Worm (Caenorhabditis elegans) whole organism, L1 larva: Measurements from ENCODE around the gene clec-40.
A peak's percentile ranks its signal among the peaks of the same experiment; 100 is the strongest.

ENCODE experiments used
- C16A3.4 ChIP-seq: fragments of 150-350 bp; optimal IDR thresholded peaks from 2 replicates; lab custom pipeline; 2014; ENCODE audit warnings: missing biosample characterization, missing genetic modification characterization
- F16B12.6 ChIP-seq: fragments of 150-350 bp; optimal IDR thresholded peaks from 2 replicates; lab custom pipeline; 2014; ENCODE audit warnings: missing biosample characterization, missing genetic modification characterization
- aha-1 ChIP-seq: fragments of 150-350 bp; optimal IDR thresholded peaks from 2 replicates; lab custom pipeline; 2014; ENCODE audit warnings: missing biosample characterization, missing genetic modification characterization
- alr-1 ChIP-seq: fragments of 200-800 bp; sonication (Bioruptor generic); optimal IDR thresholded peaks from 2 replicates; lab custom pipeline; 2018; ENCODE audit warnings: borderline replicate concordance, mild to moderate bottlenecking, missing genetic modification characterization, missing compliant biosample characterization
- aly-2 ChIP-seq: fragments of 150-350 bp; optimal IDR thresholded peaks from 2 replicates; lab custom pipeline; 2014; ENCODE audit warnings: missing biosample characterization, missing genetic modification characterization
- blmp-1 ChIP-seq: fragments of 150-350 bp; optimal IDR thresholded peaks from 2 replicates; lab custom pipeline; 2014; ENCODE audit warnings: missing biosample characterization, missing genetic modification characterization
- ceh-63 ChIP-seq: fragments of 200-800 bp; sonication (Bioruptor generic); optimal IDR thresholded peaks from 2 replicates; lab custom pipeline; 2018; ENCODE audit warnings: mild to moderate bottlenecking, missing genetic modification characterization, missing compliant biosample characterization
- ceh-90 ChIP-seq: sonication (generic microtip); optimal IDR thresholded peaks from 2 replicates; lab custom pipeline; 2016; ENCODE audit warnings: missing genetic modification characterization, missing compliant biosample characterization
- dsc-1 ChIP-seq: sonication (generic microtip); optimal IDR thresholded peaks from 2 replicates; lab custom pipeline; 2016; ENCODE audit warnings: mild to moderate bottlenecking, missing genetic modification characterization, missing compliant biosample characterization
- efl-1 ChIP-seq, 4 experiments: fragments of 150-350 bp; optimal IDR thresholded peaks in 3 of 4; peaks in 1 of 4; 1 replicate in 1 of 4; 2 replicates in 3 of 4; lab custom pipeline; 2014; ENCODE audit warnings: missing biosample characterization in 2 of 4, missing genetic modification characterization in 2 of 4, missing genetic modification reagents in 2 of 4
- egl-27 ChIP-seq, 2 experiments: fragments of 150-350 bp in 1 of 2; sonication (generic microtip); optimal IDR thresholded peaks; 3 replicates each; lab custom pipeline; 2017 to 2018; ENCODE audit warnings: missing biosample characterization in 2 of 2, missing genetic modification characterization in 2 of 2, missing genetic modification reagents in 2 of 2
- elt-2 ChIP-seq: sonication (generic microtip); optimal IDR thresholded peaks from 2 replicates; lab custom pipeline; 2016; ENCODE audit warnings: missing genetic modification characterization, mild to moderate bottlenecking, inconsistent platforms, missing compliant biosample characterization, missing genetic modification reagents
- elt-3 ChIP-seq, 6 experiments: fragments of 150-350 bp in 1 of 6; sonication (generic microtip); optimal IDR thresholded peaks; 2 replicates each; lab custom pipeline; 2017 to 2018; ENCODE audit warnings: missing biosample characterization in 6 of 6, missing genetic modification characterization in 6 of 6, inconsistent platforms in 1 of 6
- ets-5 ChIP-seq: fragments of 200-800 bp; sonication (Bioruptor generic); IDR thresholded peaks from 2 replicates; pipeline ENCODE4 v1.3.6; 2022; ENCODE audit warnings: missing genetic modification characterization, missing compliant biosample characterization
- hlh-4 ChIP-seq: sonication (generic microtip); optimal IDR thresholded peaks from 2 replicates; lab custom pipeline; 2016; ENCODE audit warnings: mild to moderate bottlenecking, missing genetic modification characterization, missing compliant biosample characterization
- jun-1 ChIP-seq: fragments of 150-350 bp; optimal IDR thresholded peaks from 2 replicates; lab custom pipeline; 2014; ENCODE audit warnings: missing biosample characterization, missing genetic modification reagents, missing genetic modification characterization
- lin-15B ChIP-seq: fragments of 150-350 bp; sonication (generic microtip); optimal IDR thresholded peaks from 3 replicates; lab custom pipeline; 2014; ENCODE audit warnings: missing biosample characterization, missing genetic modification characterization
- lin-35 ChIP-seq, 2 experiments: fragments of 150-350 bp; optimal IDR thresholded peaks; 2 replicates each; lab custom pipeline; 2014; ENCODE audit warnings: missing biosample characterization in 2 of 2, missing genetic modification characterization in 2 of 2, missing genetic modification reagents in 2 of 2
- lin-39 ChIP-seq: fragments of 150-350 bp; optimal IDR thresholded peaks from 2 replicates; lab custom pipeline; 2014; ENCODE audit warnings: missing biosample characterization, missing genetic modification reagents, missing genetic modification characterization
- lir-3 ChIP-seq: sonication (generic microtip); optimal IDR thresholded peaks from 2 replicates; lab custom pipeline; 2016; ENCODE audit warnings: mild to moderate bottlenecking, missing genetic modification characterization, moderate library complexity, missing compliant biosample characterization; ENCODE audit not compliant: poor library complexity
- lsy-2 ChIP-seq, 2 experiments: fragments of 150-350 bp; optimal IDR thresholded peaks; 2 replicates each; lab custom pipeline; 2014; ENCODE audit warnings: missing biosample characterization in 2 of 2, missing genetic modification characterization in 2 of 2
- mef-2 ChIP-seq: fragments of 150-350 bp; optimal IDR thresholded peaks from 2 replicates; lab custom pipeline; 2014; ENCODE audit warnings: missing biosample characterization, missing genetic modification characterization
- mep-1 ChIP-seq: fragments of 150-350 bp; optimal IDR thresholded peaks from 2 replicates; lab custom pipeline; 2014; ENCODE audit warnings: missing biosample characterization, missing genetic modification characterization
- nhr-12 ChIP-seq: sonication (generic microtip); optimal IDR thresholded peaks from 2 replicates; lab custom pipeline; 2017; ENCODE audit warnings: missing biosample characterization, missing genetic modification characterization
- nhr-19 ChIP-seq: fragments of 200-800 bp; sonication (Bioruptor generic); conservative IDR thresholded peaks from 2 replicates; pipeline ENCODE4 v1.3.6; 2022; ENCODE audit warnings: missing genetic modification characterization, missing compliant biosample characterization
- nhr-20 ChIP-seq: sonication (generic microtip); optimal IDR thresholded peaks from 2 replicates; lab custom pipeline; 2016; ENCODE audit warnings: mild to moderate bottlenecking, missing genetic modification characterization, missing compliant biosample characterization
- nhr-237 ChIP-seq: fragments of 150-350 bp; optimal IDR thresholded peaks from 2 replicates; lab custom pipeline; 2014; ENCODE audit warnings: missing biosample characterization, missing genetic modification characterization
- nhr-28 ChIP-seq: fragments of 150-350 bp; optimal IDR thresholded peaks from 2 replicates; lab custom pipeline; 2014; ENCODE audit warnings: missing biosample characterization, missing genetic modification characterization
- nhr-47 ChIP-seq: sonication (generic microtip); optimal IDR thresholded peaks from 2 replicates; lab custom pipeline; 2016; ENCODE audit warnings: mild to moderate bottlenecking, missing genetic modification characterization, moderate library complexity, missing compliant biosample characterization
- nhr-71 ChIP-seq: sonication (generic microtip); optimal IDR thresholded peaks from 2 replicates; lab custom pipeline; 2016; ENCODE audit warnings: mild to moderate bottlenecking, missing genetic modification characterization, moderate library complexity, missing compliant biosample characterization
- nhr-76 ChIP-seq: sonication (generic microtip); optimal IDR thresholded peaks from 2 replicates; lab custom pipeline; 2017; ENCODE audit warnings: missing biosample characterization, missing genetic modification characterization
- nhr-77 ChIP-seq: fragments of 150-350 bp; optimal IDR thresholded peaks from 2 replicates; lab custom pipeline; 2014; ENCODE audit warnings: missing biosample characterization, missing genetic modification characterization
- nhr-84 ChIP-seq: sonication (generic microtip); optimal IDR thresholded peaks from 2 replicates; lab custom pipeline; 2017; ENCODE audit warnings: missing biosample characterization, missing genetic modification characterization
- nhr-90 ChIP-seq: sonication (generic microtip); optimal IDR thresholded peaks from 2 replicates; lab custom pipeline; 2016; ENCODE audit warnings: mild to moderate bottlenecking, missing genetic modification characterization, missing compliant biosample characterization; ENCODE audit not compliant: poor library complexity
- pag-3 ChIP-seq: sonication (generic microtip); optimal IDR thresholded peaks from 2 replicates; lab custom pipeline; 2017; ENCODE audit warnings: missing genetic modification characterization, mild to moderate bottlenecking, missing compliant biosample characterization, antibody characterized with exemption, borderline replicate concordance; ENCODE audit not compliant: insufficient read depth
- pax-3 ChIP-seq: fragments of 200-800 bp; sonication (Bioruptor generic); optimal IDR thresholded peaks from 2 replicates; lab custom pipeline; 2018; ENCODE audit warnings: mild to moderate bottlenecking, missing genetic modification characterization, moderate library complexity, missing compliant biosample characterization
- rnt-1 ChIP-seq: sonication (generic microtip); optimal IDR thresholded peaks from 2 replicates; lab custom pipeline; 2016; ENCODE audit warnings: mild to moderate bottlenecking, missing genetic modification characterization, moderate library complexity, missing compliant biosample characterization
- skn-1 ChIP-seq: fragments of 150-350 bp; optimal IDR thresholded peaks from 2 replicates; lab custom pipeline; 2014; ENCODE audit warnings: missing biosample characterization, missing genetic modification characterization
- snpc-4 ChIP-seq: fragments of 150-350 bp; optimal IDR thresholded peaks from 2 replicates; lab custom pipeline; 2014; ENCODE audit warnings: missing biosample characterization, missing genetic modification characterization
- sup-37 ChIP-seq: fragments of 200-800 bp; sonication (Bioruptor generic); optimal IDR thresholded peaks from 2 replicates; lab custom pipeline; 2018; ENCODE audit warnings: mild to moderate bottlenecking, missing genetic modification characterization, missing compliant biosample characterization
- tbx-2 ChIP-seq: sonication (generic microtip); optimal IDR thresholded peaks from 2 replicates; lab custom pipeline; 2016; ENCODE audit warnings: missing genetic modification characterization, missing compliant biosample characterization
- tlp-1 ChIP-seq: fragments of 150-350 bp; optimal IDR thresholded peaks from 2 replicates; lab custom pipeline; 2014; ENCODE audit warnings: missing biosample characterization, missing genetic modification characterization
- unc-86 ChIP-seq: sonication (generic microtip); optimal IDR thresholded peaks from 2 replicates; lab custom pipeline; 2016; ENCODE audit warnings: missing genetic modification characterization, missing compliant biosample characterization
- unc-98 ChIP-seq: fragments of 200-800 bp; sonication (Bioruptor generic); IDR thresholded peaks from 2 replicates; pipeline ENCODE4 v1.3.6; 2022; ENCODE audit warnings: missing genetic modification characterization, missing compliant biosample characterization
- vab-15 ChIP-seq: sonication (generic microtip); optimal IDR thresholded peaks from 2 replicates; lab custom pipeline; 2017; ENCODE audit warnings: missing genotype, mild to moderate bottlenecking, missing genetic modification characterization, missing compliant biosample characterization
- xbp-1 ChIP-seq: sonication (generic microtip); optimal IDR thresholded peaks from 2 replicates; lab custom pipeline; 2016; ENCODE audit warnings: missing genetic modification characterization, missing compliant biosample characterization
- zag-1 ChIP-seq: fragments of 150-350 bp; optimal IDR thresholded peaks from 2 replicates; lab custom pipeline; 2014; ENCODE audit warnings: missing biosample characterization, missing genetic modification characterization
- zip-4 ChIP-seq: fragments of 200-800 bp; sonication (Bioruptor generic); optimal IDR thresholded peaks from 2 replicates; lab custom pipeline; 2018; ENCODE audit warnings: mild to moderate bottlenecking, missing genetic modification characterization, moderate library complexity, missing compliant biosample characterization
- ztf-11 ChIP-seq, 2 experiments: sonication (generic microtip); optimal IDR thresholded peaks; 2 replicates each; lab custom pipeline; 2016 to 2017; ENCODE audit warnings: missing genetic modification characterization in 2 of 2, missing biosample characterization in 1 of 2, missing compliant biosample characterization in 1 of 2

clec-40 gene

DNA sequence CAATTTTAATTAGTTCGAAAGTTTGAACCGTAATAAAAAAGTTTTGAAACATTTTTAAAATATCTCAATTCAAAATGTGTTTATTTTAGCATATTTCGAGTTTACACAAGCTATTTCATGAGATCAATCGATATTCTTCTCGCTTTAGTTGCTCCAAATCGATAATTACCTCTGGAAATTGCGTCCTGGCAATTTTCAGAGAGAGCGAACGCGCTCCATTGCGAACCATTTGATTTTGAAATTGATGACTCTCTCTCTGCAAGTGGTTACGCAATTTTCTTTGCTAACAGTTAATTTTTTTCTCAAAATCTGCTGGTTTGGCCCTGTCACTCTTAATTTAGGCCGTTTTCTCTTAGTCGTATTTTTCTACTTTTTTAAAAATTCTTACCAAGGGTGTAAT, 40.4 kb downstream of the clec-40 start:
- TF ChIP-seq zag-1 (tag; lab: Kevin White, UChicago) = no peak
- no peak for TF ChIP-seq pag-3 (tag; lab: Kevin White, UChicago)
- peak in 1 of 2 experiments; percentile 12 for TF ChIP-seq lin-35 (GFP tag; optimal IDR thresholded peaks at IDR 0.05; lab: Kevin White, UChicago)

DNA sequence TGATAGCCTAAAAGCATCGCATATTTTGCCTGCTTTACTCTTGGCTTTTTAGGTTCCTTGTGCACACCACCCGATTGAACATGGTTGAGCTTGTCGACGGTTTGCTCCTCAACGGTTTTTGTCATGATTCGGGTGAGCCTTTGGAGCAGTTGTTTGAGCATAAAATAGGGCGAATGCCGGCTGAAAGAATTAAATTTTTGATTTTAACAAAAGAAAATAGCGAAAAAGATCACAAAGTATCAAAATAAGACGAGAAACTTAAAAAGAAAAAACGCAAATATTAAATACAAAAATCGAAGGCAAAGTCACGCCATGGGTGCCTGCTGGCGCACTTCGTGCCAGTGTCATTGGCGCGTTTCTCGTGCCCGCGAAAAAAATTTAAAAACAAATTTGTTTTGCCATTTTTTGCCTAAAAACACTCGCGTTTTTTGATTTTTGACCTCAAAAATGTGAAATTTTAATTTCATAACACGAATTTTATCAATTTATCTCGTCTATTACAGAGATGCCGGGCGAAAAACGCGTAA, 46.0 kb downstream of the clec-40 start, which contains the start of the genes ctps-1 and pus-1:
Gene ctps-1 (plus strand): TSS at position 51 of the 527 bp plus-strand sequence.
Gene pus-1 (minus strand): TSS at position 125 of the 527 bp plus-strand sequence.
- peak; percentile 40 for TF ChIP-seq aly-2 (tag; lab: Kevin White, UChicago)
- TF ChIP-seq dsc-1 (tag; lab: Kevin White, UChicago) = peak; percentile 72
- peak; percentile 67 for TF ChIP-seq lin-39 (tag; lab: Kevin White, UChicago)
- peak; percentile 75 to 81 for TF ChIP-seq efl-1 (optimal IDR thresholded peaks at IDR 0.05; lab: Kevin White, UChicago)
- TF ChIP-seq efl-1 (GFP tag; optimal IDR thresholded peaks at IDR 0.05 in 1 of 2; lab: Kevin White, UChicago) = peak; percentile 82 to 98
- no peak for TF ChIP-seq tlp-1 (tag; lab: Kevin White, UChicago)
- no peak for TF ChIP-seq nhr-84 (tag; lab: Kevin White, UChicago)
- TF ChIP-seq rnt-1 = no peak
- peak; percentile 87 for TF ChIP-seq nhr-47
- peak in 1 of 2 experiments; percentile 19 for TF ChIP-seq ztf-11 (tag; optimal IDR thresholded peaks at IDR 0.05; lab: Kevin White, UChicago)
- TF ChIP-seq aha-1 = peak; percentile 41
- TF ChIP-seq lir-3 (tag; lab: Kevin White, UChicago) = no peak
- TF ChIP-seq unc-98 (GFP tag; lab: Robert Waterston, UW) = no peak
- peak; percentile 63 for TF ChIP-seq xbp-1
- no peak for TF ChIP-seq sup-37 (GFP tag; lab: Kevin White, UChicago)
- peak; percentile 9 for TF ChIP-seq nhr-77 (tag; lab: Kevin White, UChicago)
- no peak for TF ChIP-seq ceh-63 (GFP tag; lab: Kevin White, UChicago)
- no peak for TF ChIP-seq nhr-237
- peak; percentile 33 for TF ChIP-seq jun-1 (tag; lab: Kevin White, UChicago)
- peak; percentile 65 for TF ChIP-seq C16A3.4 (tag; lab: Kevin White, UChicago)
- peak; percentile 78 for TF ChIP-seq nhr-19
- TF ChIP-seq tbx-2 = peak; percentile 78
- TF ChIP-seq nhr-12 = no peak
- TF ChIP-seq unc-86 (tag; lab: Kevin White, UChicago) = peak; percentile 27
- TF ChIP-seq mep-1 (tag; lab: Kevin White, UChicago) = peak; percentile 73
- TF ChIP-seq lsy-2 (tag; optimal IDR thresholded peaks at IDR 0.05; lab: Kevin White, UChicago) = peak; percentile 79 to 81
- no peak for TF ChIP-seq zip-4
- peak; percentile 74 for TF ChIP-seq nhr-20
- TF ChIP-seq skn-1 (tag; lab: Kevin White, UChicago) = peak; percentile 74
- no peak for TF ChIP-seq pag-3 (tag; lab: Kevin White, UChicago)
- TF ChIP-seq nhr-71 (tag; lab: Kevin White, UChicago) = no peak
- no peak for TF ChIP-seq nhr-76 (tag; lab: Kevin White, UChicago)
- TF ChIP-seq snpc-4 (tag; lab: Kevin White, UChicago) = peak; percentile 84
- no peak for TF ChIP-seq hlh-4 (tag; lab: Kevin White, UChicago)
- TF ChIP-seq mef-2 = no peak
- no peak for TF ChIP-seq ceh-90 (tag; lab: Kevin White, UChicago)
- TF ChIP-seq ets-5 = no peak
- no peak for TF ChIP-seq alr-1 (tag; lab: Kevin White, UChicago)
- TF ChIP-seq elt-2 (tag; lab: Kevin White, UChicago) = peak; percentile 18
- TF ChIP-seq vab-15 (tag; lab: Kevin White, UChicago) = no peak
- peak in 1 of 6 experiments; percentile 79 for TF ChIP-seq elt-3 (tag; optimal IDR thresholded peaks at IDR 0.05; lab: Kevin White, UChicago)
- peak; percentile 36 for TF ChIP-seq lin-15B (tag; lab: Kevin White, UChicago)
- no peak for TF ChIP-seq zag-1 (tag; lab: Kevin White, UChicago)
- peak; percentile 70 for TF ChIP-seq nhr-90 (tag; lab: Kevin White, UChicago)
- no peak for TF ChIP-seq nhr-28 (tag; lab: Kevin White, UChicago)
- no peak for TF ChIP-seq blmp-1
- TF ChIP-seq egl-27 (tag; optimal IDR thresholded peaks at IDR 0.05; lab: Kevin White, UChicago) = no peak
- no peak for TF ChIP-seq pax-3
- TF ChIP-seq F16B12.6 (tag; lab: Kevin White, UChicago) = peak; percentile 27
